Fruit fly (Drosophila melanogaster): ENCODE results near the gene CG5727.

DNA sequence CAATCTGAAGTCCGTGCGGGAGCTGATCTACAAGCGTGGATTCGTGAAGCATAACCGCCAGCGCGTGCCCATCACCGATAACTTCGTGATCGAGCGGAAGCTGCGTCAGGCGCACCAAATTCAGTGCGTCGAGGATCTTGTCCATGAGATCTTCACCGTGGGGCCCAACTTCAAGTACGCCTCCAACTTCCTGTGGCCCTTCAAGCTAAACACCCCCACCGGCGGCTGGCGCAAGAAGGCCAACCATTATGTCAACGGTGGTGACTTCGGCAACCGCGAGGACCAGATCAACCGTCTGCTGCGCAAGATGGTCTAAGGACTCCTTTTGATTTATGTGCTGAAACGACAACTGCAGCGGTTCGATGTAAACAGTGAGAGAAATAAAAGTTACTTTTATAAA is 8.7 kb downstream of the CG5727 start:
- TF ChIP-seq CG9139 (GFP tag; optimal IDR thresholded peaks at IDR 0.05) (no peak), CG4318 (GFP tag; optimal IDR thresholded peaks at IDR 0.05) (no peak), CG6163 (GFP tag; IDR thresholded peaks at IDR 0.05) (no peak), spab (GFP tag; optimal IDR thresholded peaks at IDR 0.05) (no peak)
